Worm (Caenorhabditis elegans): Measurements from ENCODE around the gene sri-29.

The sri-29 gene

DNA sequence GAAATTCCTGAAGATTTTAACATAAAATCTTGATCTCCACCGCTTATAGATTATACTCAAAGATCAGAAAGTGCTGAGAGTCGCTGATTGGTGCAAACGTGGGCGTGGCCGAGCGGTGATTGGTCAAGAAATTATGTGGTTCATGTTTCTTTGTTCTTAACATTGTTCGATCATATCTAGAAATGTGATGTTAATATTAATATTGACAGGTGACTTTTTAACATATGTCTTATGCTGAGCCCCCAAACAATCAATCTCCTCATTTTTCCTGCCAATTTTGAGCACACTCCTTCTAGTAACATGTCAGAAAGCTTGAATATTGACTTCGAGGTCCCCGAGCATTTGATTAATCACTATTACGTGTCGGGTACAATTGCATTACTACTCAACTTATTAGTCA is at the start of gene sri-29:
TSS of gene sri-29 (plus strand) at position 301 of the 400 bp plus-strand sequence.
- TF ChIP-seq blmp-1 (tag; optimal IDR thresholded peaks at IDR 0.05) (no peak), nhr-2 (tag; optimal IDR thresholded peaks at IDR 0.05) (no peak), elt-1 (tag; optimal IDR thresholded peaks at IDR 0.05; ENCODE audit: borderline replicate concordance, insufficient read depth) (no peak), sem-2 (GFP tag; optimal IDR thresholded peaks at IDR 0.05) (no peak), hlh-1 (tag; optimal IDR thresholded peaks at IDR 0.05) (no peak), mab-5 (tag; optimal IDR thresholded peaks at IDR 0.05) (no peak), ham-2 (GFP tag; optimal IDR thresholded peaks at IDR 0.05) (no peak), snpc-4 (tag; optimal IDR thresholded peaks at IDR 0.05) (no peak), tbx-8 (GFP tag; optimal IDR thresholded peaks at IDR 0.05) (no peak), mep-1 (tag; optimal IDR thresholded peaks at IDR 0.05) (no peak), ztf-11 (tag; optimal IDR thresholded peaks at IDR 0.05) (no peak)

DNA sequence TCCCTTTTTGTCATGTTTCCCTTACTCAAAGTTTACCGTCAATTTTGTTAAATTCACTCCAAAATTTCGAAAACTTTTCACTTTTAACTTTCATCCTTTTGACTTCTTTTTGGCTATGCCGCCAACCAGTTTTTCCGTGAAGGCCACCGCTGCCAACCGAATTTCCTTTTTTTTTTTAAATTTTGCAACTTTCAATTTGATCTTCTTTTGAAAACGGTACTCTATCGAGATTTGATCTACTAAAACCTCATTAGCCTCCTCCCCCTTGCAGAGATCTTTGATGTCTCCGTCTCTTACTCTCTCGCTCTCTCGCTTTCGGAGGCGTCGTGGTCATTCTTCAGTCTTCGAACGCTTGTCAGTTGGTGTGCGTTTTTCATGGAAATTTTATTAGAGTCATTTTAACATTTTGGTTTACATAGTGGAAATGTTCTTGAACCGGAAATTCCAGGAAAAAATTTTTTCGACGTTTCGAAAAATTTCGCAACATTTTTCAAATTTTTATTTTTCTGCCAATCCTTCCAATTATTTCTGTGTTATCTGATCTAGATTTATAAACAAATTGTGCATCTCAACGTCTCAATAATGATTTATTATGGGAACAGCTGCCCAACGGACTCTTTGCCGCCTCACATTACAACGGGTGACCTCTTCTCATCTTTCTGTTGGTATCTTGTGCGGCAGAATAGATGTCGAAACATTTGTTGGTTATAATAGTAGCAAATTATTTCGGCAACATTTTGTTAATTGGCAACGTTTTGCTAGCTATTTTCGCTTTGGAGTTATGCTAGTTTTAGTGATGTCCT is 49.3 kb upstream of the sri-29 start:
- TF ChIP-seq elt-1 (tag; optimal IDR thresholded peaks at IDR 0.05; ENCODE audit: borderline replicate concordance, insufficient read depth) (no peak), unc-120 (tag; optimal IDR thresholded peaks at IDR 0.05; ENCODE audit: poor library complexity, severe bottlenecking) (peak; percentile 19), unc-62 (GFP tag; optimal IDR thresholded peaks at IDR 0.05) (peak; percentile 94), lsy-2 (tag; optimal IDR thresholded peaks at IDR 0.05) (no peak), ceh-39 (tag; optimal IDR thresholded peaks at IDR 0.05) (peak; percentile 2), ces-1 (GFP tag; optimal IDR thresholded peaks at IDR 0.05) (peak; percentile 23), mab-5 (tag; optimal IDR thresholded peaks at IDR 0.05) (peak; percentile 98), cnd-1 (tag; optimal IDR thresholded peaks at IDR 0.05) (peak; percentile 68), lin-32 (GFP tag; optimal IDR thresholded peaks at IDR 0.05) (peak; percentile 23), pha-4 (tag; optimal IDR thresholded peaks at IDR 0.05) (no peak), nhr-28 (tag; optimal IDR thresholded peaks at IDR 0.05) (no peak), hlh-1 (tag; optimal IDR thresholded peaks at IDR 0.05) (peak; percentile 99), nhr-2 (tag; optimal IDR thresholded peaks at IDR 0.05) (peak; percentile 62), unc-39 (tag; optimal IDR thresholded peaks at IDR 0.05) (peak; percentile 42), M03D4.4 (tag; optimal IDR thresholded peaks at IDR 0.05) (no peak), drap-1 (GFP tag; optimal IDR thresholded peaks at IDR 0.05) (no peak), zip-8 (tag; optimal IDR thresholded peaks at IDR 0.05) (no peak), nhr-12 (tag; optimal IDR thresholded peaks at IDR 0.05) (no peak), ceh-43 (GFP tag; optimal IDR thresholded peaks at IDR 0.05) (no peak), sptf-1 (tag; optimal IDR thresholded peaks at IDR 0.05) (no peak)

DNA sequence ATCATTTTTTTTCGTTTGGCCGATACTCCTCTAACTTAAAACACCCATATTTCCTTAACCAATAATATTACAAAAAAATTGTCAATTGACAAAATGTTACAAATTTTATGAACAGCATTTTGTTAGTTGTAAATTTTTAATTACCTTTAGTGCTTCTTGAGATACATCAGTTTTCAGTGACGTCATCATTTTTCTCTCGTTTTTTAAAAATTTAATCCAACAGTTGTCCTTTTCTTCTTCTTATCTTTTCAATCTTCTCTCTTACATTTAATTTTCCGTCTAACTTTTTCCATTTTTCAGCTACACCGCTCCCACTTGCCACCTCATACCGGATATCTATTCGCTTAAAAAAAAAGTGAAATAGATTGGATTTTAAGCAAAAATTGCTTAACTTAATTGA is 47.4 kb upstream of the sri-29 start, which contains the start of gene lido-8:
TSS of gene lido-8 (plus strand) at position 301 of the 400 bp plus-strand sequence.
- TF ChIP-seq blmp-1 (tag; optimal IDR thresholded peaks at IDR 0.05) (no peak), unc-39 (tag; optimal IDR thresholded peaks at IDR 0.05) (no peak), zip-8 (tag; optimal IDR thresholded peaks at IDR 0.05) (peak; percentile 64), bed-3 (GFP tag; optimal IDR thresholded peaks at IDR 0.05) (no peak), ceh-83 (GFP tag; optimal IDR thresholded peaks at IDR 0.05) (no peak), pha-4 (tag; optimal IDR thresholded peaks at IDR 0.05) (no peak)

DNA sequence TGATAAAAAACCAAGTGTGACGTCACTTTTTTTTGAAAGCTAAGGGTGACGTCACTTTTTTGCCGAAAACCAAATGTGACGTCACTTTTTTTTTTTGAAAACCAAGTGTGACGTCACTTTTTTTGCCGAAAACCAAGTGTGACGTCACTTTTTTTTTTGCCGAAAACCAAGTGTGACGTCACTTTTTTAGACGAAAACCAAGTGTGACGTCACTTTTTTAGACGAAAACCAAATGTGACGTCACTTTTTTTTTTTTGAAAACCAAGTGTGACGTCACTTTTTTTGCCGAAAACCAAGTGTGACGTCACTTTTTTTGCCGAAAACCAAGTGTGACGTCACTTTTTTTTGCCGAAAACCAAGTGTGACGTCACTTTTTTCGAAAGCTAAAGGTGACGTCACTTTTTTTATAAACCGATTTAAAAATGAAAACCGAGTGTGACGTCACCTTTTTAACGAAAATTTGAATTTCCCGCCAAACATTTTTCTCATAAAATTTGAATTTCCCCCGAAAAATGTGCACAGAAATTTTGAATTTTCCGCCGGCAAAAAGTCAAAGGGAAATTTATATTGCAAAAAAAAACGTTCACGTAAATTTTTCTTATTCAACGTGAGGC is 46.2 kb upstream of the sri-29 start:
- TF ChIP-seq zip-8 (tag; optimal IDR thresholded peaks at IDR 0.05) (peak; percentile 100), ztf-11 (tag; optimal IDR thresholded peaks at IDR 0.05) (no peak)

DNA sequence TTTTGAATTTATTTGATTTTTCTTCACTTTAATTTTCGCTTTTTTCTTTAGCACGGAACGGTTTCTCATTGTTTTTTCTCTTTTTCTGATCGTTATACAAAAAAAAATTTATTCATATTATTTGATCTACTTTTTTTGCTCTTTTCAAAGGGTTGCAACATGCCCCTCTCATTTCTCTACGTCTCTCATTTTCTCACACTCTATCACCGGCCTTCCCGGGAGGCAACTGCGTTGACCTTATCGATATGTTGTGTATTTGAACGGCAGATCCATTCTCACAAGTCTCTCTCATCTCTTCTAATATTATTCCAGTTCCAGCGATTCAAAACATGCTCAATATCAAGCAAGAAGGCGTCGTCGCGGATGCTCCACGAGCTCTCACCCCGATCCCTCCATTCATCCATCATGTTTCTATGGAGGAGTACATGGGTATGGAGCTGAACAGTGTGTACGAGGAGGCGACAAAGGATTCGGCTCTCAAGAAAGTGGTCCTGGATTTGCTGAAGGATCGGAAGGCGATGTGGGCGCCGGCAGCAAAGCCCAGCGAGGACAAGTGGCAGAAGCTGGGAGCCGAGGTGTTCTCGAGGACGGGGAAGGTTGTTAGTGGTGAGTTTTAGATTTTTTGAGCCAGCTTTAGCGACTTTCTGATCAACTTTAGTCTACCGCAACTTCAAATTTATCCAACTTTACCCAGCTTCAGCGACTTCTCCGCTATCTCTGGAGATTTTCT is 43.4 kb upstream of the sri-29 start, which contains the start of gene lido-9:
TSS of gene lido-9 (plus strand) at position 234 of the 730 bp plus-strand sequence.
- TF ChIP-seq nhr-76 (tag; optimal IDR thresholded peaks at IDR 0.05) (no peak), cnd-1 (tag; optimal IDR thresholded peaks at IDR 0.05) (peak; percentile 24), ceh-83 (GFP tag; optimal IDR thresholded peaks at IDR 0.05) (peak; percentile 19), unc-39 (tag; optimal IDR thresholded peaks at IDR 0.05) (no peak)

Data from whole organism, mixed stage, embryonic.